Worm (Caenorhabditis elegans): ENCODE results near the gene str-136.
A peak's percentile ranks its signal among the peaks of the same experiment; 100 is the strongest.

Gene str-136

ce11 chrV:8282933-8283332, 4.2 kb upstream of the str-136 start:
- TF ChIP-seq nhr-12 (tag; optimal IDR thresholded peaks at IDR 0.05) = no peak
- TF ChIP-seq unc-39 (tag; optimal IDR thresholded peaks at IDR 0.05) = no peak
- no peak for TF ChIP-seq lin-13 (GFP tag; optimal IDR thresholded peaks at IDR 0.05)
- no peak for TF ChIP-seq alr-1 (tag; optimal IDR thresholded peaks at IDR 0.05)
- TF ChIP-seq R02D3.7 (tag; optimal IDR thresholded peaks at IDR 0.05) = no peak
- no peak for TF ChIP-seq lin-11 (tag; optimal IDR thresholded peaks at IDR 0.05)
- no peak for TF ChIP-seq sma-3 (GFP tag; optimal IDR thresholded peaks at IDR 0.05)

- TF ChIP-seq nhr-77 (tag; optimal IDR thresholded peaks at IDR 0.05) = no peak
- no peak for TF ChIP-seq nhr-6 (tag; optimal IDR thresholded peaks at IDR 0.05)
- no peak for TF ChIP-seq lsy-2 (tag; optimal IDR thresholded peaks at IDR 0.05)
- TF ChIP-seq nhr-12 (tag; optimal IDR thresholded peaks at IDR 0.05) = no peak
- TF ChIP-seq C34F6.9 (tag; optimal IDR thresholded peaks at IDR 0.05) = no peak
- no peak for TF ChIP-seq gmeb-1 (tag; optimal IDR thresholded peaks at IDR 0.05)
- no peak for TF ChIP-seq mab-5 (tag; optimal IDR thresholded peaks at IDR 0.05)
- TF ChIP-seq nhr-21 (tag; optimal IDR thresholded peaks at IDR 0.05) = no peak
Measured at ce11 chrV:8281646-8282045, 2.9 kb upstream of the str-136 start.

- TF ChIP-seq nhr-21 (tag; optimal IDR thresholded peaks at IDR 0.05) (no peak), nhr-129 (tag; optimal IDR thresholded peaks at IDR 0.05) (no peak)
Measured at ce11 chrV:8280770-8281169, 2.0 kb upstream of the str-136 start, which contains the start of gene str-135. str-135 (minus strand) TSS chrV:8280870.

- TF ChIP-seq skn-1 (tag; optimal IDR thresholded peaks at IDR 0.05) (peak; percentile 20), fos-1 (tag; optimal IDR thresholded peaks at IDR 0.05) (peak; percentile 41), ama-1 (optimal IDR thresholded peaks at IDR 0.05) (no peak), sma-9 (GFP tag; optimal IDR thresholded peaks at IDR 0.05) (peak; percentile 34), sma-9 (tag; optimal IDR thresholded peaks at IDR 0.05) (no peak), crh-2 (tag; optimal IDR thresholded peaks at IDR 0.05) (peak; percentile 55)
Measured at ce11 chrV:8271995-8272394, 6.7 kb downstream of the str-136 start, which contains the start of gene asp-5. asp-5 (plus strand) TSS chrV:8272385.

DNA sequence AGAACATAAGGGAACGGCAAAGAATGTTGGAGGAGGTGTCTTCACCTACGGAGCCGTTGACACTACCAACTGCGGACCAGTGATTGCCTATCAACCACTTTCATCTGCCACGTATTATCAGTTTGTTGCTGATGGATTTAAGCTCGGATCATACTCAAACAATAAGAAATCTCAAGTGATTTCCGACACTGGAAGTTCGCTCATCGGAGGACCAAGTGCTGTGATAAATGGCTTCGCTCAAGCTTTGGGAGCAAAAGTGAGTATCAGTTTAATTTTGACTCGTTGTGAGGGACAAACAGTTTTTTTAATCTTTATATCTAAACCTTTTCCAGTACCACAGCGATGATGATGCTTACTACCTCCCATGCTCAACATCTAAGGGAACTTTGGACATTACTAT, 7.3 kb downstream of the str-136 start:
- TF ChIP-seq R02D3.7 (tag; optimal IDR thresholded peaks at IDR 0.05) (no peak), dmd-4 (tag; optimal IDR thresholded peaks at IDR 0.05) (no peak), zag-1 (tag; optimal IDR thresholded peaks at IDR 0.05) (no peak), ztf-11 (tag; optimal IDR thresholded peaks at IDR 0.05) (no peak), aly-2 (tag; optimal IDR thresholded peaks at IDR 0.05) (no peak), lin-39 (tag; optimal IDR thresholded peaks at IDR 0.05) (no peak), sma-3 (GFP tag; optimal IDR thresholded peaks at IDR 0.05) (no peak), nhr-11 (tag; optimal IDR thresholded peaks at IDR 0.05) (no peak), peb-1 (tag; optimal IDR thresholded peaks at IDR 0.05) (no peak), mab-5 (tag; optimal IDR thresholded peaks at IDR 0.05) (no peak), ztf-4 (tag; optimal IDR thresholded peaks at IDR 0.05) (no peak), elt-3 (tag; optimal IDR thresholded peaks at IDR 0.05) (no peak), nhr-12 (tag; optimal IDR thresholded peaks at IDR 0.05) (no peak), ama-1 (optimal IDR thresholded peaks at IDR 0.05) (no peak), nhr-10 (tag; optimal IDR thresholded peaks at IDR 0.05) (no peak)

ce11 chrV:8269878-8270277, 8.9 kb downstream of the str-136 start:
- TF ChIP-seq peb-1 (tag; optimal IDR thresholded peaks at IDR 0.05) (no peak), fos-1 (tag; optimal IDR thresholded peaks at IDR 0.05) (peak; percentile 2), sma-3 (GFP tag; optimal IDR thresholded peaks at IDR 0.05) (peak; percentile 9), sma-9 (GFP tag; optimal IDR thresholded peaks at IDR 0.05) (peak; percentile 55), sma-9 (tag; optimal IDR thresholded peaks at IDR 0.05) (no peak), nhr-12 (tag; optimal IDR thresholded peaks at IDR 0.05) (no peak)

- TF ChIP-seq fos-1 (tag; optimal IDR thresholded peaks at IDR 0.05) (peak; percentile 8), elt-3 (tag; optimal IDR thresholded peaks at IDR 0.05) (no peak), ztf-11 (tag; optimal IDR thresholded peaks at IDR 0.05) (no peak), alr-1 (tag; optimal IDR thresholded peaks at IDR 0.05) (no peak), lin-13 (GFP tag; optimal IDR thresholded peaks at IDR 0.05) (no peak), crh-2 (tag; optimal IDR thresholded peaks at IDR 0.05) (no peak), sma-9 (GFP tag; optimal IDR thresholded peaks at IDR 0.05) (peak; percentile 35), sma-9 (tag; optimal IDR thresholded peaks at IDR 0.05) (no peak), sma-3 (GFP tag; optimal IDR thresholded peaks at IDR 0.05) (no peak), ceh-16 (tag; optimal IDR thresholded peaks at IDR 0.05) (no peak), nhr-77 (tag; optimal IDR thresholded peaks at IDR 0.05) (no peak)
Measured at ce11 chrV:8268902-8269301, 9.8 kb downstream of the str-136 start, which contains the start of the genes asp-6 and asp-12. asp-6 (minus strand) TSS chrV:8268937. asp-12 (plus strand) TSS chrV:8269210.

Data from whole organism, L2 larva.